Worm (Caenorhabditis elegans) whole organism, L2 larva: Measurements from ENCODE around the gene pnk-4.

Experiments
- ZK546.5 ChIP-seq: sonication (generic microtip); optimal IDR thresholded peaks from 2 replicates; lab custom pipeline; 2017; ENCODE audit warnings: missing biosample characterization, missing genetic modification characterization
- blmp-1 ChIP-seq: sonication (generic microtip); optimal IDR thresholded peaks from 2 replicates; lab custom pipeline; 2017; ENCODE audit warnings: missing genetic modification characterization, mild to moderate bottlenecking, missing compliant biosample characterization, antibody characterized with exemption, moderate library complexity; ENCODE audit not compliant: insufficient read depth
- dmd-4 ChIP-seq: sonication (generic microtip); optimal IDR thresholded peaks from 2 replicates; lab custom pipeline; 2017; ENCODE audit warnings: missing biosample characterization, missing genetic modification characterization
- egl-27 ChIP-seq: sonication (generic microtip); optimal IDR thresholded peaks from 3 replicates; lab custom pipeline; 2017; ENCODE audit warnings: missing biosample characterization, missing genetic modification reagents, missing genetic modification characterization
- elt-1 ChIP-seq: fragments of 150-350 bp; optimal IDR thresholded peaks from 2 replicates; lab custom pipeline; 2014; ENCODE audit warnings: missing biosample characterization, missing genetic modification characterization
- lin-13 ChIP-seq: fragments of 150-350 bp; optimal IDR thresholded peaks from 2 replicates; lab custom pipeline; 2014; ENCODE audit warnings: missing biosample characterization, missing genetic modification reagents, missing genetic modification characterization
- lin-39 ChIP-seq: fragments of 150-350 bp; optimal IDR thresholded peaks from 2 replicates; lab custom pipeline; 2014; ENCODE audit warnings: missing biosample characterization, missing genetic modification reagents, missing genetic modification characterization
- lsy-2 ChIP-seq, 2 experiments: fragments of 150-350 bp in 1 of 2; sonication (generic microtip) in 1 of 2; optimal IDR thresholded peaks; 2 replicates each; lab custom pipeline; 2014 to 2017; ENCODE audit warnings: missing biosample characterization in 2 of 2, missing genetic modification characterization in 2 of 2
- mbf-1 ChIP-seq: sonication (generic microtip); optimal IDR thresholded peaks from 2 replicates; lab custom pipeline; 2017; ENCODE audit warnings: missing biosample characterization, missing genetic modification characterization
- mdl-1 ChIP-seq, 2 experiments: fragments of 150-350 bp in 1 of 2; sonication (generic microtip) in 1 of 2; optimal IDR thresholded peaks; 2 replicates each; lab custom pipeline; 2017; ENCODE audit warnings: missing biosample characterization in 2 of 2, missing genetic modification characterization in 2 of 2
- nhr-11 ChIP-seq: fragments of 150-350 bp; optimal IDR thresholded peaks from 2 replicates; lab custom pipeline; 2014; ENCODE audit warnings: missing biosample characterization, missing genetic modification characterization
- snpc-4 ChIP-seq: fragments of 150-350 bp; optimal IDR thresholded peaks from 2 replicates; lab custom pipeline; 2014; ENCODE audit warnings: missing biosample characterization, missing genetic modification characterization
- unc-62 ChIP-seq: fragments of 150-350 bp; optimal IDR thresholded peaks from 2 replicates; lab custom pipeline; 2014; ENCODE audit warnings: missing biosample characterization, missing genetic modification reagents, missing genetic modification characterization
- zag-1 ChIP-seq: fragments of 150-350 bp; optimal IDR thresholded peaks from 2 replicates; lab custom pipeline; 2014; ENCODE audit warnings: missing biosample characterization, missing genetic modification characterization

DNA sequence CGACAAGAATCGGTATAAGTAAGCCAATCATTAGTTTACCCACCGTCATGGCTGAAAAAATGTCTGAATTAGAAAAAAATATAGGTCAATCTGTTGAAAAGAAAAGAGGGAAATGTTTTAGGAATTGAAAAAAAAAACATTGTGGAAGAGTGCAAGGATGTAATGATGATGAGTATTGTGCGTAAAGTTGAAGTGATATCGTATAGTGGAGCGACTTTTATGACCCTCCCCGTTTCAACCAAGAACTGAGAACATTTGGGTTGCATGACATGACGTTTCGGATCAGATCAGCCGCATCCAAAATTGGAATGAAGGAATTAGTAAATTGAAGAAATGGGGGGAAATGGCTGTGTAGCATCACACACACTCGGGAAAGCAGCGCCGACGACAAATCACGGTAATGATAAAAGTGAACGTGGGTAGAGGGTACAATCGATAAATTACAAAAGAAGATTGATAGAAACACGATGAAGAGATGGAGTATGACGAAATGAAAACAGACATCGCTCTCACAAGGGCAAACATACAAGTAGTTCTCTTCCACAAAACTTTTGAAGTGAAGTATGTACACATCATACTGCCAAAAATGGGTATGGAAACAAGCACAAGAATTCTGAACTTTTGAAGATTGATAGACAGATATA lies 29.3 kb downstream of the pnk-4 start, which contains the start of gene apl-1:
- TF ChIP-seq snpc-4 (no peak), ZK546.5 (no peak), blmp-1 (tag; lab: Kevin White, UChicago) (no peak), lin-39 (no peak), mbf-1 (tag; lab: Kevin White, UChicago) (no peak), nhr-11 (tag; lab: Kevin White, UChicago) (no peak), mdl-1 (tag; optimal IDR thresholded peaks at IDR 0.05; lab: Kevin White, UChicago) (no peak), lin-13 (GFP tag; lab: Kevin White, UChicago) (no peak), lsy-2 (tag; optimal IDR thresholded peaks at IDR 0.05; lab: Kevin White, UChicago) (no peak), unc-62 (GFP tag; lab: Kevin White, UChicago) (no peak), zag-1 (no peak), elt-1 (tag; lab: Kevin White, UChicago) (no peak), egl-27 (tag; lab: Kevin White, UChicago) (no peak), dmd-4 (tag; lab: Kevin White, UChicago) (no peak)
